ENCODE assay signal across 3 fruit fly cellular contexts in genomic region chr3L:9055870-9056807, dm6.
TF ChIP-seq lines count a peak whose summit lies in the region.

No protein-coding gene starts in this region.

TF ChIP-seq in whole organism, adult, 20 proteins besides CTCF, POLR2A, EP300 and RAD21 (continued from another document):
- TF ChIP-seq CG11617 (GFP tag; optimal IDR thresholded peaks at IDR 0.05; lab: Kevin White, UChicago): peak; percentile 51
- peak; percentile 11 for TF ChIP-seq CG12768 (GFP tag; optimal IDR thresholded peaks at IDR 0.05; lab: Kevin White, UChicago)
TF ChIP-seq in whole organism, adult: peak in this region for 10.

TF ChIP-seq in whole organism, embryonic, 481 proteins besides CTCF, POLR2A, EP300 and RAD21 (continued from another document):
- TF ChIP-seq run (tag; optimal IDR thresholded peaks at IDR 0.05; lab: Kevin White, UChicago): no peak
- peak; percentile 86 for TF ChIP-seq CG6654 (GFP tag; optimal IDR thresholded peaks at IDR 0.05; lab: Kevin White, UChicago)
- TF ChIP-seq tx (GFP tag; optimal IDR thresholded peaks at IDR 0.05; lab: Kevin White, UChicago): no peak
- peak; percentile 23 for TF ChIP-seq CG13894 (tag; optimal IDR thresholded peaks at IDR 0.05; lab: Kevin White, UChicago)
- TF ChIP-seq CG8089 (GFP tag; optimal IDR thresholded peaks at IDR 0.05; lab: Kevin White, UChicago): no peak
- TF ChIP-seq sug (tag; optimal IDR thresholded peaks at IDR 0.05; lab: Kevin White, UChicago): peak; percentile 86
- TF ChIP-seq CG10274 (GFP tag; optimal IDR thresholded peaks at IDR 0.05; lab: Kevin White, UChicago): no peak
- TF ChIP-seq CG9215 (GFP tag; IDR thresholded peaks at IDR 0.05; lab: Robert Waterston, UW): no peak
- TF ChIP-seq klu (GFP tag; IDR thresholded peaks at IDR 0.05; lab: Robert Waterston, UW): no peak
- no peak for TF ChIP-seq Hr78 (GFP tag; optimal IDR thresholded peaks at IDR 0.05; lab: Kevin White, UChicago)
- TF ChIP-seq Side (GFP tag; optimal IDR thresholded peaks at IDR 0.05; lab: Kevin White, UChicago): no peak
- no peak for TF ChIP-seq dmrt11E (tag; optimal IDR thresholded peaks at IDR 0.05; lab: Kevin White, UChicago)
- TF ChIP-seq Aef1 (GFP tag; IDR thresholded peaks at IDR 0.05; lab: Robert Waterston, UW): no peak
- peak; percentile 31 for TF ChIP-seq sens (GFP tag; lab: Kevin White, UChicago)
- no peak for TF ChIP-seq oc (tag; optimal IDR thresholded peaks at IDR 0.05; lab: Kevin White, UChicago)
- no peak for TF ChIP-seq CG42726 (GFP tag; IDR thresholded peaks at IDR 0.05; lab: Robert Waterston, UW; ENCODE audit: partially characterized antibody)
- TF ChIP-seq CG12769 (tag; optimal IDR thresholded peaks at IDR 0.05; lab: Kevin White, UChicago): peak; percentile 68
- peak; percentile 7 for TF ChIP-seq Med (GFP tag; lab: Kevin White, UChicago)
- TF ChIP-seq ken (GFP tag; IDR thresholded peaks at IDR 0.05; lab: Robert Waterston, UW): no peak
- TF ChIP-seq D19A (tag; optimal IDR thresholded peaks at IDR 0.05; lab: Kevin White, UChicago): no peak
- TF ChIP-seq insv (GFP tag; optimal IDR thresholded peaks at IDR 0.05; lab: Kevin White, UChicago): no peak
- no peak for TF ChIP-seq vfl (GFP tag; optimal IDR thresholded peaks at IDR 0.05; lab: Kevin White, UChicago)
- peak in 1 of 2 experiments; percentile 95 for TF ChIP-seq Pdp1 (GFP tag; optimal IDR thresholded peaks at IDR 0.05; lab: Kevin White, UChicago)
- TF ChIP-seq CG15073 (GFP tag; optimal IDR thresholded peaks at IDR 0.05; lab: Kevin White, UChicago): no peak
- no peak for TF ChIP-seq Chrac-16 (GFP tag; optimal IDR thresholded peaks at IDR 0.05; lab: Kevin White, UChicago)
- no peak for TF ChIP-seq ems (GFP tag; optimal IDR thresholded peaks at IDR 0.05; lab: Kevin White, UChicago)
- no peak for TF ChIP-seq gro (GFP tag; optimal IDR thresholded peaks at IDR 0.05; lab: Kevin White, UChicago)
- TF ChIP-seq Camta (GFP tag; optimal IDR thresholded peaks at IDR 0.05; lab: Kevin White, UChicago): no peak
- no peak for TF ChIP-seq usp (GFP tag; optimal IDR thresholded peaks at IDR 0.05; lab: Kevin White, UChicago)
- no peak for TF ChIP-seq CG12299 (tag; optimal IDR thresholded peaks at IDR 0.05; lab: Kevin White, UChicago)
- TF ChIP-seq CG11093 (GFP tag; IDR thresholded peaks at IDR 0.05; lab: Robert Waterston, UW): no peak
- TF ChIP-seq CG14710 (tag; optimal IDR thresholded peaks at IDR 0.05; lab: Kevin White, UChicago): no peak
- no peak for TF ChIP-seq gsb (GFP tag; IDR thresholded peaks at IDR 0.05; lab: Robert Waterston, UW)
- no peak for TF ChIP-seq NfI (GFP tag; optimal IDR thresholded peaks at IDR 0.05; lab: Kevin White, UChicago)
- no peak for TF ChIP-seq CG9876 (GFP tag; optimal IDR thresholded peaks at IDR 0.05; lab: Kevin White, UChicago)
- TF ChIP-seq pzg (GFP tag; optimal IDR thresholded peaks at IDR 0.05; lab: Kevin White, UChicago): no peak
- no peak for TF ChIP-seq CG11398 (GFP tag; optimal IDR thresholded peaks at IDR 0.05; lab: Kevin White, UChicago)
- TF ChIP-seq ci (GFP tag; IDR thresholded peaks at IDR 0.05; lab: Robert Waterston, UW): no peak
- no peak for TF ChIP-seq CG12155 (GFP tag; optimal IDR thresholded peaks at IDR 0.05; lab: Kevin White, UChicago)
- no peak for TF ChIP-seq CG16813 (GFP tag; IDR thresholded peaks at IDR 0.05; lab: Robert Waterston, UW; ENCODE audit: partially characterized antibody)
- no peak for TF ChIP-seq dm (GFP tag; optimal IDR thresholded peaks at IDR 0.05; lab: Kevin White, UChicago)
- TF ChIP-seq disco-r (GFP tag; optimal IDR thresholded peaks at IDR 0.05; lab: Kevin White, UChicago): no peak
- TF ChIP-seq Dp (GFP tag; optimal IDR thresholded peaks at IDR 0.05; lab: Kevin White, UChicago): no peak
- no peak for TF ChIP-seq Max (GFP tag; optimal IDR thresholded peaks at IDR 0.05; lab: Kevin White, UChicago)
- TF ChIP-seq Tbp (GFP tag; optimal IDR thresholded peaks at IDR 0.05; lab: Kevin White, UChicago): no peak
- no peak for TF ChIP-seq grn (GFP tag; optimal IDR thresholded peaks at IDR 0.05; lab: Kevin White, UChicago)
- TF ChIP-seq nmo (GFP tag; optimal IDR thresholded peaks at IDR 0.05; lab: Kevin White, UChicago): no peak
- no peak for TF ChIP-seq Hr3 (GFP tag; optimal IDR thresholded peaks at IDR 0.05; lab: Kevin White, UChicago)
- TF ChIP-seq Mes4 (GFP tag; optimal IDR thresholded peaks at IDR 0.05; lab: Kevin White, UChicago): no peak
- no peak for TF ChIP-seq Drgx (GFP tag; IDR thresholded peaks at IDR 0.05; lab: Robert Waterston, UW)
- TF ChIP-seq BtbVII (GFP tag; optimal IDR thresholded peaks at IDR 0.05; lab: Kevin White, UChicago): no peak
- TF ChIP-seq CG13123 (GFP tag; optimal IDR thresholded peaks at IDR 0.05; lab: Kevin White, UChicago): no peak
- no peak for TF ChIP-seq trh (GFP tag; optimal IDR thresholded peaks at IDR 0.05; lab: Kevin White, UChicago)
- no peak for TF ChIP-seq CG4820 (GFP tag; optimal IDR thresholded peaks at IDR 0.05; lab: Kevin White, UChicago)
- TF ChIP-seq ssp (GFP tag; IDR thresholded peaks at IDR 0.05; lab: Robert Waterston, UW): no peak
- TF ChIP-seq CG17361 (GFP tag; IDR thresholded peaks at IDR 0.05; lab: Robert Waterston, UW): no peak
- TF ChIP-seq br (optimal IDR thresholded peaks at IDR 0.05; lab: Kevin White, UChicago): no peak

TF ChIP-seq in whole organism, prepupa, 60 proteins besides CTCF, POLR2A, EP300 and RAD21 (continued from another document):
- TF ChIP-seq svp (GFP tag; lab: Kevin White, UChicago): no peak
- peak; percentile 91 for TF ChIP-seq vri (GFP tag; optimal IDR thresholded peaks at IDR 0.05; lab: Kevin White, UChicago)
- TF ChIP-seq CG1621 (tag; optimal IDR thresholded peaks at IDR 0.05; lab: Kevin White, UChicago): no peak
- TF ChIP-seq CG32006 (GFP tag; optimal IDR thresholded peaks at IDR 0.05; lab: Kevin White, UChicago): no peak
- no peak for TF ChIP-seq fkh (GFP tag; optimal IDR thresholded peaks at IDR 0.05; lab: Kevin White, UChicago)
- TF ChIP-seq CG6163 (GFP tag; IDR thresholded peaks at IDR 0.05; lab: Robert Waterston, UW): 0 out of 3 replicates have a peak, but pooled peaks have one; percentile 16
- TF ChIP-seq lz (GFP tag; optimal IDR thresholded peaks at IDR 0.05; lab: Kevin White, UChicago): no peak
- TF ChIP-seq cyc (GFP tag; optimal IDR thresholded peaks at IDR 0.05; lab: Kevin White, UChicago): no peak
- TF ChIP-seq CG6854 (GFP tag; optimal IDR thresholded peaks at IDR 0.05; lab: Kevin White, UChicago): peak; percentile 17
- TF ChIP-seq CG3032 (tag; optimal IDR thresholded peaks at IDR 0.05; lab: Kevin White, UChicago): no peak
- TF ChIP-seq Hr38 (GFP tag; optimal IDR thresholded peaks at IDR 0.05; lab: Kevin White, UChicago): no peak
- TF ChIP-seq CG8319 (GFP tag; optimal IDR thresholded peaks at IDR 0.05; lab: Kevin White, UChicago): no peak
- no peak for TF ChIP-seq CG6276 (GFP tag; optimal IDR thresholded peaks at IDR 0.05; lab: Kevin White, UChicago)
- no peak for TF ChIP-seq topi (GFP tag; optimal IDR thresholded peaks at IDR 0.05; lab: Kevin White, UChicago)
- no peak for TF ChIP-seq achi (GFP tag; optimal IDR thresholded peaks at IDR 0.05; lab: Kevin White, UChicago)
- no peak for TF ChIP-seq CG8632 (GFP tag; optimal IDR thresholded peaks at IDR 0.05; lab: Kevin White, UChicago)
- TF ChIP-seq CG3919 (GFP tag; optimal IDR thresholded peaks at IDR 0.05; lab: Kevin White, UChicago): no peak
- TF ChIP-seq ss (GFP tag; optimal IDR thresholded peaks at IDR 0.05; lab: Kevin White, UChicago): peak in 1 of 2 experiments; percentile 24
- TF ChIP-seq dsx (GFP tag; optimal IDR thresholded peaks at IDR 0.05; lab: Kevin White, UChicago; ENCODE audit: poor library complexity, severe bottlenecking): peak; percentile 0
- no peak for TF ChIP-seq CG9139 (GFP tag; optimal IDR thresholded peaks at IDR 0.05; lab: Kevin White, UChicago)
